Worm (Caenorhabditis elegans): ENCODE results near the gene str-198.

The str-198 gene

DNA sequence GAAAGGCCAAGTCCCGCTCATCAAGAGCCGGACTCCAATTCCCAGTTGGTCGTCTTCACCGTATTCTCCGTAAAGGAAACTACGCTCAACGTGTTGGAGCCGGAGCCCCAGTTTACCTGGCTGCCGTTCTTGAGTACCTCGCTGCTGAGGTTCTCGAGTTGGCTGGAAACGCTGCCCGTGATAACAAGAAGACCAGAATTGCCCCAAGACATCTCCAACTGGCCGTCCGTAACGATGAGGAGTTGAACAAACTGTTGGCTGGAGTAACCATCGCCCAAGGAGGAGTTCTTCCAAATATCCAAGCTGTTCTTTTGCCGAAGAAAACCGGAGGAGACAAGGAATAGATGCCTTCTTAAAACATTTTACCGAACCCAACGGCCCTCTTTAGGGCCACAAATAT is 6.8 kb upstream of the str-198 start:
- TF ChIP-seq set-16 (GFP tag; IDR thresholded peaks at IDR 0.05) = peak; percentile 47; the same call in 1 of the 2 replicates

DNA sequence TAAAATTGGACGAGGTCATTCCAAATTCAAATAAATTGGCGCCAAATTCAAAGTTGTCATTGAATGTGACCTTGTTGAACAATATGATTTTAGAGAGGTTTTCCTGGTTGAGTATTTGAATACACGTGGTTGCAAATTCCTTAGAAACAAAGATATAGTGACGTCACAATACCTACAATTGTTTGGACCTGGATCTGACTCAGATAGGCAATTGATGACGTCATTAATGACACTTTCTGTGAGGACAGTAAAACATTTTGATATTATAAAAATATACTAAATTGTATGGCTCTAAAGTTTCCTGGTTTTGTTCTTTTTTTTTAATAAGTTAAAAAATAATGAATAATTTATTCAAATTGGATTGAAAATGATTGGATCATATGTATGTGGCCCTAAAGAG is 6.2 kb upstream of the str-198 start:
- TF ChIP-seq Y105C5A.15 (GFP tag; IDR thresholded peaks at IDR 0.05) = no peak
- TF ChIP-seq egl-27 (tag; optimal IDR thresholded peaks at IDR 0.05) = no peak
- TF ChIP-seq ceh-28 (tag; optimal IDR thresholded peaks at IDR 0.05) = no peak
- no peak for TF ChIP-seq egl-43 (GFP tag; IDR thresholded peaks at IDR 0.05)
- TF ChIP-seq madf-9 (GFP tag; conservative IDR thresholded peaks at IDR 0.05) = no peak
- TF ChIP-seq ceh-20 (GFP tag; IDR thresholded peaks at IDR 0.05) = no peak
- no peak for TF ChIP-seq ZK546.5 (tag; optimal IDR thresholded peaks at IDR 0.05)
- TF ChIP-seq ceh-32 (tag; optimal IDR thresholded peaks at IDR 0.05; ENCODE audit: poor library complexity) = no peak
- no peak for TF ChIP-seq zip-11 (GFP tag; IDR thresholded peaks at IDR 0.05)
- no peak for TF ChIP-seq dmd-8 (GFP tag; IDR thresholded peaks at IDR 0.05)
- no peak for TF ChIP-seq lin-38 (GFP tag; IDR thresholded peaks at IDR 0.05)
- no peak for TF ChIP-seq T26A8.4 (GFP tag; IDR thresholded peaks at IDR 0.05)
- no peak for TF ChIP-seq ama-1 (optimal IDR thresholded peaks at IDR 0.05)
- TF ChIP-seq F37D6.2 (tag; optimal IDR thresholded peaks at IDR 0.05) = no peak
- TF ChIP-seq vab-7 (GFP tag; IDR thresholded peaks at IDR 0.05) = no peak
- no peak for TF ChIP-seq nhr-28 (tag; optimal IDR thresholded peaks at IDR 0.05)
- TF ChIP-seq arid-1 (GFP tag; conservative IDR thresholded peaks at IDR 0.05) = no peak
- no peak for TF ChIP-seq lin-29 (GFP tag; IDR thresholded peaks at IDR 0.05)
- no peak for TF ChIP-seq dmd-6 (GFP tag; IDR thresholded peaks at IDR 0.05)
- TF ChIP-seq daf-16 (GFP tag; optimal IDR thresholded peaks at IDR 0.05) = no peak
- TF ChIP-seq daf-16 (tag; optimal IDR thresholded peaks at IDR 0.05) = no peak

DNA sequence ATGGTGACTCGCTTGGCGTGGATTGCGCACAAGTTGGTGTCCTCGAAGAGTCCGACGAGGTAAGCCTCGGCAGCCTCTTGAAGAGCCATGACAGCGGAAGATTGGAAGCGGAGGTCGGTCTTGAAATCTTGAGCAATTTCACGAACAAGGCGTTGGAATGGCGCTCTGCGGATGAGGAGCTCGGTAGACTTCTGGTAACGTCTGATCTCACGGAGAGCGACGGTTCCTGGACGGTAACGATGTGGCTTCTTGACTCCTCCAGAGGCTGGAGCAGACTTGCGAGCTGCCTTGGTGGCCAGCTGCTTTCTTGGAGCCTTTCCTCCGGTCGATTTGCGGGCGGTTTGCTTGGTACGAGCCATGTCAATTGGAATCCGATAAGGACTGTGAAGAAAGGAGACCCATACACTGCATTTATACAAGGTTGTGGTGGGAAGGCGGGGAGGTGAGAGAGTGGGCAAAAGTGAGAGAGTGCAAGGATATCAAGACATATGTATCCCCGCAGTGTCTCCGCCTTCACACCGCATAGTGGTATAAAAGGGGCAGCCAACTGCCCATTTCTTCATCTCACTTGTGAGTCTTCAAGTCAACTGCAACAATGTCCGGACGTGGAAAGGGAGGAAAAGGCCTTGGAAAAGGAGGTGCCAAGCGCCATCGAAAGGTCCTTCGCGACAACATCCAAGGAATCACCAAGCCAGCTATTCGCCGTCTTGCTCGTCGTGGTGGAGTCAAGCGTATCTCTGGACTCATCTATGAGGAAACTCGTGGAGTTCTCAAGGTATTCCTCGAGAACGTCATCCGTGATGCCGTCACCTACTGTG is 5.5 kb upstream of the str-198 start, which contains the start of the genes his-2 and his-1:
TSS of gene his-2 (minus strand) at position 359 of the 818 bp plus-strand sequence.
TSS of gene his-1 (plus strand) at position 596 of the 818 bp plus-strand sequence.
- peak; percentile 81 for TF ChIP-seq set-16 (GFP tag; IDR thresholded peaks at IDR 0.05)

DNA sequence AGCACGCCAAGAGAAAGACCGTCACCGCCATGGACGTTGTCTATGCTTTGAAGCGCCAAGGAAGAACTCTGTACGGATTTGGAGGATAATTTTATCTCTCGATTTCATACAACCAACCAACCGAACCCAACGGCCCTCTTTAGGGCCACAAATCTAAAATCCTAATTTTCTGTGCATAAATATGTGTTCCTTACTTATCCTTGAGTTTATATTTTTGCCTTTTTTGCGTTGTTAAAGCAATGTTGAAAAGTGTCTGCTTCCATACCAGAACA is 4.9 kb upstream of the str-198 start:
- TF ChIP-seq daf-19 (GFP tag; conservative IDR thresholded peaks at IDR 0.05) = no peak
- TF ChIP-seq dmd-8 (GFP tag; IDR thresholded peaks at IDR 0.05) = no peak
- 0 out of 2 replicates have a peak, but pooled peaks have one; percentile 38 for TF ChIP-seq zfp-3 (GFP tag; conservative IDR thresholded peaks at IDR 0.05)

DNA sequence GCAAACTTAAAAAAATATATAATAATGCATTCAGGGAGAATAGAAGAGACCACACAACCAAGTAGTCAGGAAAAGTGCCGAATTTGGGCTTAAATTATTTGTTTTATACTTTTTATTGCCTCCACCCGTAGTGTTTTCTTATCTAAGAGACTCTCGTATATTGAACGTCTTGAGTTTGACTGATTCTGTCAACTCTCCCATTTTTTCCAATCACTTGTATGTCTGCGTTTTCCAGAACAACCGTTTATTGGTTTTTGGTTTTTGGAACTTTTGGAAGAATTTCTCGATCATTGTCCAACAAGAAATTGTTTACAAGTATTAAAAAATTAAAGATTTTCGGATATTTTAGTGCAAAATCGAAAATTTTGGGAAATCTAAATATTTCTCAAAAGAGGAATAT is 3.9 kb upstream of the str-198 start:
- no peak for TF ChIP-seq daf-8 (GFP tag; IDR thresholded peaks at IDR 0.05)
- 0 out of 2 replicates have a peak, but pooled peaks have one; percentile 5 for TF ChIP-seq nhr-42 (GFP tag; IDR thresholded peaks at IDR 0.05)
- peak; percentile 74 for TF ChIP-seq dve-1 (tag; optimal IDR thresholded peaks at IDR 0.05; ENCODE audit: insufficient read depth)
- TF ChIP-seq aha-1 (tag) = peak; percentile 81
- TF ChIP-seq lin-1 (GFP tag; IDR thresholded peaks at IDR 0.05) = 0 out of 2 replicates have a peak, but pooled peaks have one; percentile 21
- TF ChIP-seq sdz-12 (GFP tag; optimal IDR thresholded peaks at IDR 0.05) = no peak
- TF ChIP-seq hlh-11 (tag; optimal IDR thresholded peaks at IDR 0.05) = peak; percentile 51
- TF ChIP-seq pqm-1 (tag; optimal IDR thresholded peaks at IDR 0.05) = peak; percentile 2
- TF ChIP-seq daf-16 (GFP tag; optimal IDR thresholded peaks at IDR 0.05) = no peak
- TF ChIP-seq daf-16 (tag; optimal IDR thresholded peaks at IDR 0.05) = peak; percentile 69
- no peak for TF ChIP-seq ceh-82 (tag; optimal IDR thresholded peaks at IDR 0.05)
- peak; percentile 76 for TF ChIP-seq dmd-6 (GFP tag; IDR thresholded peaks at IDR 0.05)
- peak; percentile 68 for TF ChIP-seq php-3 (GFP tag; IDR thresholded peaks at IDR 0.05)
- peak; percentile 42 for TF ChIP-seq nhr-28 (tag; optimal IDR thresholded peaks at IDR 0.05)
- no peak for TF ChIP-seq F26F4.8 (GFP tag; conservative IDR thresholded peaks at IDR 0.05)
- no peak for TF ChIP-seq mdl-1 (tag; optimal IDR thresholded peaks at IDR 0.05)

All from whole organism, L4 larva.